Worm (Caenorhabditis elegans) whole organism, young adult: ENCODE results near the gene eif-3.D.
A peak's percentile ranks its signal among the peaks of the same experiment; 100 is the strongest.

ENCODE experiments used
- F23B12.7 ChIP-seq: sonication (generic microtip); optimal IDR thresholded peaks from 2 replicates; lab custom pipeline; 2017; ENCODE audit warnings: missing genetic modification characterization, mild to moderate bottlenecking, missing compliant biosample characterization, antibody characterized with exemption, moderate library complexity; ENCODE audit not compliant: insufficient read depth
- Y53G8AR.9 ChIP-seq: fragments of 200-800 bp; sonication (Bioruptor generic); conservative IDR thresholded peaks from 2 replicates; pipeline ENCODE4 v1.3.6; 2022; ENCODE audit warnings: missing genetic modification reagents, missing genetic modification characterization, missing compliant biosample characterization
- Y56A3A.18 ChIP-seq: fragments of 200-800 bp; sonication (Bioruptor generic); IDR thresholded peaks from 2 replicates; pipeline ENCODE4 v1.3.6; 2022; ENCODE audit warnings: missing genetic modification reagents, missing genetic modification characterization, missing compliant biosample characterization
- Y79H2A.3 ChIP-seq: fragments of 200-800 bp; sonication (Bioruptor generic); conservative IDR thresholded peaks from 2 replicates; pipeline ENCODE4 v1.3.6; 2022; ENCODE audit warnings: missing genetic modification reagents, missing genetic modification characterization, missing compliant biosample characterization
- ama-1 ChIP-seq, 3 experiments: fragments of 150-350 bp in 1 of 3; sonication (generic microtip) in 2 of 3; optimal IDR thresholded peaks; 2 replicates each; lab custom pipeline; 2014 to 2018; ENCODE audit warnings: missing biosample characterization in 2 of 3, missing genetic modification characterization in 2 of 3, missing genetic modification reagents in 2 of 3
- efl-1 ChIP-seq: fragments of 150-350 bp; optimal IDR thresholded peaks from 2 replicates; lab custom pipeline; 2014; ENCODE audit warnings: missing biosample characterization, missing genetic modification reagents, missing genetic modification characterization
- hlh-26 ChIP-seq: fragments of 200-800 bp; sonication (Bioruptor generic); conservative IDR thresholded peaks from 2 replicates; pipeline ENCODE4 v1.3.6; 2022; ENCODE audit warnings: missing genetic modification reagents, missing genetic modification characterization, missing compliant biosample characterization
- hrde-1 ChIP-seq: sonication (generic microtip); optimal IDR thresholded peaks from 2 replicates; lab custom pipeline; 2016; ENCODE audit warnings: missing genetic modification characterization, mild to moderate bottlenecking, missing compliant biosample characterization, moderate library complexity, missing genotype, missing genetic modification reagents, borderline replicate concordance
- hsf-1 ChIP-seq: fragments of 200-800 bp; sonication (Bioruptor generic); IDR thresholded peaks from 2 replicates; pipeline ENCODE4 v1.3.6; 2022; ENCODE audit warnings: missing genetic modification reagents, missing genetic modification characterization, missing compliant biosample characterization
- nhr-80 ChIP-seq: sonication (generic microtip); optimal IDR thresholded peaks from 2 replicates; lab custom pipeline; 2016; ENCODE audit warnings: missing genetic modification characterization, missing compliant biosample characterization
- pha-4 ChIP-seq: fragments of 150-350 bp; sonication (generic microtip); optimal IDR thresholded peaks from 2 replicates; lab custom pipeline; 2014; ENCODE audit warnings: missing biosample characterization, missing genetic modification reagents, missing genetic modification characterization
- snpc-4 ChIP-seq, 5 experiments: fragments of 150-350 bp in 1 of 5; sonication (generic microtip) in 4 of 5; optimal IDR thresholded peaks; 2 replicates each; lab custom pipeline; 2014 to 2018; ENCODE audit warnings: missing genetic modification characterization in 5 of 5, missing biosample characterization in 3 of 5, antibody characterized with exemption in 2 of 5, mild to moderate bottlenecking in 2 of 5, missing compliant biosample characterization in 2 of 5, missing genotype in 2 of 5, moderate library complexity in 2 of 5, missing genetic modification reagents in 1 of 5
- unc-62 ChIP-seq: fragments of 150-350 bp; optimal IDR thresholded peaks from 2 replicates; lab custom pipeline; 2014; ENCODE audit warnings: missing biosample characterization, missing genetic modification reagents, missing genetic modification characterization
- xnd-1 ChIP-seq: sonication (generic microtip); optimal IDR thresholded peaks from 2 replicates; lab custom pipeline; 2016; ENCODE audit warnings: missing genotype, missing genetic modification reagents, missing genetic modification characterization, missing compliant biosample characterization

DNA sequence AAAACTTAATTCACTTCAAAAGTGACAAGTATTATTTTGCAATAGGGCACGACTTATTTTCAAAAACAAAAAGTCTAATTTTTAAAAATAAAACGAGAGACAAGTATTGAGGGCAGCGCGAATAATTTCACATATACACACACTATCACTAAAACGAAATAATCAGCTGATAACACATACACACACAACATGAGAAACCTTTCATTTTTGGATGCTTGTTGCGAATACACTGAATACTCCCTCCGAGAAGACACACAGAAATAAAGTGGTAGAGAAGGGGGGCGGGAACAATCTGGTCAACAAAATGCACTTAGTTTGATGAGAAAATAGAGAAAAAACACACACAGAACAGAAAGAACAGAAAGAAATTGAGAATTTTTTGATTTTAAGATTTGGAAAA lies 13.0 kb upstream of the eif-3.D start:
- TF ChIP-seq unc-62: no peak
- no peak for TF ChIP-seq xnd-1
- no peak for TF ChIP-seq F23B12.7 (tag; lab: Kevin White, UChicago)
- no peak for TF ChIP-seq pha-4 (tag; lab: Kevin White, UChicago)
- TF ChIP-seq Y53G8AR.9 (GFP tag; lab: Robert Waterston, UW): no peak
- TF ChIP-seq hsf-1 (GFP tag; lab: Robert Waterston, UW): 0 out of 2 replicates have a peak, but pooled peaks have one; percentile 22
- no peak for TF ChIP-seq efl-1 (GFP tag; lab: Kevin White, UChicago)
- no peak for TF ChIP-seq hlh-26 (GFP tag; lab: Robert Waterston, UW)
- no peak for TF ChIP-seq Y56A3A.18 (GFP tag; lab: Robert Waterston, UW)
- TF ChIP-seq ama-1 (optimal IDR thresholded peaks at IDR 0.05; lab: Kevin White, UChicago): no peak
- TF ChIP-seq ama-1 (GFP tag; optimal IDR thresholded peaks at IDR 0.05; lab: Kevin White, UChicago): no peak
- no peak for TF ChIP-seq Y79H2A.3 (GFP tag; lab: Robert Waterston, UW)
- no peak for TF ChIP-seq hrde-1 (tag; lab: Kevin White, UChicago)
- peak; percentile 11 for TF ChIP-seq nhr-80 (tag; lab: Kevin White, UChicago)
- TF ChIP-seq snpc-4 (GFP tag; optimal IDR thresholded peaks at IDR 0.05; lab: Kevin White, UChicago): no peak
- TF ChIP-seq snpc-4 (tag; optimal IDR thresholded peaks at IDR 0.05; lab: Kevin White, UChicago): no peak
